Fruit fly (Drosophila melanogaster) whole organism, embryonic: ENCODE measurements around the gene Sk2.
A peak's percentile ranks its signal among the peaks of the same experiment; 100 is the strongest.

Source experiments
- Atf6 ChIP-seq: fragments of 200-800 bp; sonication (Bioruptor generic); IDR thresholded peaks from 2 replicates; pipeline ENCODE4 v1.3.6; 2022; ENCODE audit warnings: missing biosample characterization, missing genetic modification characterization
- Blimp-1 ChIP-seq: fragments of 200-800 bp; sonication (Bioruptor generic); optimal IDR thresholded peaks from 3 replicates; lab custom pipeline; 2018; ENCODE audit warnings: missing biosample characterization, missing genetic modification characterization, mild to moderate bottlenecking, moderate library complexity, missing genetic modification reagents
- BtbVII ChIP-seq: fragments of 200-800 bp; sonication (Bioruptor generic); optimal IDR thresholded peaks from 3 replicates; lab custom pipeline; 2017; ENCODE audit warnings: missing biosample characterization, mild to moderate bottlenecking, missing genetic modification characterization
- Bteb2 ChIP-seq: fragments of 200-800 bp; sonication (Bioruptor generic); optimal IDR thresholded peaks from 2 replicates; lab custom pipeline; 2016; ENCODE audit warnings: missing biosample characterization, missing genetic modification characterization
- CG10366 ChIP-seq: fragments of 200-800 bp; sonication (Bioruptor generic); IDR thresholded peaks from 2 replicates; pipeline ENCODE4 v1.3.6; 2022; ENCODE audit warnings: missing biosample characterization, missing genetic modification characterization
- CG11504 ChIP-seq: fragments of 200-800 bp; sonication (Bioruptor generic); optimal IDR thresholded peaks from 3 replicates; lab custom pipeline; 2019; ENCODE audit warnings: missing biosample characterization, mild to moderate bottlenecking, missing genetic modification characterization, moderate library complexity
- CG11695 ChIP-seq: fragments of 200-800 bp; sonication (Bioruptor generic); IDR thresholded peaks from 3 replicates; pipeline ENCODE4 v1.3.6; 2022; ENCODE audit warnings: missing biosample characterization, missing genetic modification characterization
- CG12155 ChIP-seq: fragments of 200-800 bp; sonication (Bioruptor generic); optimal IDR thresholded peaks from 3 replicates; lab custom pipeline; 2016; ENCODE audit warnings: missing biosample characterization, missing genetic modification characterization
- CG13296 ChIP-seq: fragments of 200-800 bp; sonication (Bioruptor generic); optimal IDR thresholded peaks from 3 replicates; lab custom pipeline; 2018; ENCODE audit warnings: missing biosample characterization, mild to moderate bottlenecking, missing genetic modification characterization
- CG14014 ChIP-seq: fragments of 200-800 bp; sonication (Bioruptor generic); IDR thresholded peaks from 2 replicates; pipeline ENCODE4 v1.3.6; 2022; ENCODE audit warnings: missing biosample characterization, missing genetic modification characterization
- CG15601 ChIP-seq: fragments of 200-800 bp; sonication (Bioruptor generic); optimal IDR thresholded peaks from 3 replicates; lab custom pipeline; 2019; ENCODE audit warnings: missing biosample characterization, mild to moderate bottlenecking, missing genetic modification characterization, moderate library complexity
- CG1603 ChIP-seq: fragments of 200-800 bp; sonication (Bioruptor generic); optimal IDR thresholded peaks from 2 replicates; lab custom pipeline; 2019; ENCODE audit warnings: missing biosample characterization, mild to moderate bottlenecking, missing genetic modification characterization, moderate library complexity
- CG16815 ChIP-seq: fragments of 200-800 bp; sonication (Bioruptor generic); optimal IDR thresholded peaks from 3 replicates; lab custom pipeline; 2017; ENCODE audit warnings: missing biosample characterization, mild to moderate bottlenecking, missing genetic modification characterization
- CG16863 ChIP-seq: fragments of 200-800 bp; sonication (Bioruptor generic); optimal IDR thresholded peaks from 3 replicates; lab custom pipeline; 2016; ENCODE audit warnings: missing biosample characterization, missing genetic modification characterization
- CG17328 ChIP-seq: fragments of 200-800 bp; sonication (Bioruptor generic); IDR thresholded peaks from 2 replicates; pipeline ENCODE4 v1.3.6; 2022; ENCODE audit warnings: missing biosample characterization, missing genetic modification characterization
- CG18599 ChIP-seq: fragments of 200-800 bp; sonication (Bioruptor generic); optimal IDR thresholded peaks from 3 replicates; lab custom pipeline; 2017; ENCODE audit warnings: missing biosample characterization, missing genetic modification characterization, mild to moderate bottlenecking, moderate library complexity, missing genetic modification reagents
- CG2678 ChIP-seq: fragments of 200-800 bp; sonication (Bioruptor generic); optimal IDR thresholded peaks from 3 replicates; lab custom pipeline; 2019; ENCODE audit warnings: missing biosample characterization, mild to moderate bottlenecking, missing genetic modification characterization, moderate library complexity
- CG30431 ChIP-seq: fragments of 200-800 bp; sonication (Bioruptor generic); optimal IDR thresholded peaks from 2 replicates; lab custom pipeline; 2017; ENCODE audit warnings: missing biosample characterization, missing genetic modification characterization
- CG3726 ChIP-seq: fragments of 200-800 bp; sonication (Bioruptor generic); IDR thresholded peaks from 3 replicates; pipeline ENCODE4, ENCODE4 v1.3.6; 2022; ENCODE audit warnings: missing biosample characterization, missing genetic modification characterization
- CG4707 ChIP-seq: fragments of 200-800 bp; sonication (Bioruptor generic); optimal IDR thresholded peaks from 2 replicates; lab custom pipeline; 2018; ENCODE audit warnings: missing biosample characterization, mild to moderate bottlenecking, missing genetic modification characterization, moderate library complexity
- CG6683 ChIP-seq: fragments of 200-800 bp; sonication (Bioruptor generic); optimal IDR thresholded peaks from 2 replicates; lab custom pipeline; 2017; ENCODE audit warnings: missing biosample characterization, mild to moderate bottlenecking, missing genetic modification characterization, missing genetic modification reagents
- CG9817 ChIP-seq: fragments of 200-800 bp; sonication (Bioruptor generic); optimal IDR thresholded peaks from 2 replicates; lab custom pipeline; 2018; ENCODE audit warnings: missing biosample characterization, mild to moderate bottlenecking, missing genetic modification characterization, moderate library complexity
- CG9876 ChIP-seq: fragments of 200-800 bp; sonication (Bioruptor generic); optimal IDR thresholded peaks from 2 replicates; lab custom pipeline; 2016; ENCODE audit warnings: missing biosample characterization, missing genetic modification characterization
- Elba2 ChIP-seq: fragments of 200-800 bp; sonication (Bioruptor generic); optimal IDR thresholded peaks from 3 replicates; lab custom pipeline; 2016; ENCODE audit warnings: missing biosample characterization, missing genetic modification characterization
- HLH3B ChIP-seq: fragments of 200-800 bp; sonication (Bioruptor generic); IDR thresholded peaks from 2 replicates; pipeline ENCODE4 v1.3.6; 2022; ENCODE audit warnings: missing biosample characterization, missing genetic modification characterization
- HLH4C ChIP-seq: fragments of 200-800 bp; sonication (Bioruptor generic); IDR thresholded peaks from 3 replicates; pipeline ENCODE4 v1.3.6; 2022; ENCODE audit warnings: missing biosample characterization, missing genetic modification characterization; ENCODE audit not compliant: partially characterized antibody
- Lim3 ChIP-seq: fragments of 200-800 bp; sonication (Bioruptor generic); IDR thresholded peaks from 2 replicates; pipeline ENCODE4 v1.3.6; 2022; ENCODE audit warnings: missing biosample characterization, missing genetic modification characterization
- Med ChIP-seq: fragments of 200-800 bp; sonication (Bioruptor generic); peaks from one replicate; lab custom pipeline; 2016; ENCODE audit warnings: missing biosample characterization, missing genetic modification characterization, mild to moderate bottlenecking, inconsistent platforms, moderate library complexity
- Opbp ChIP-seq: fragments of 200-800 bp; sonication (Bioruptor generic); IDR thresholded peaks from 3 replicates; pipeline ENCODE4 v1.3.6; 2022; ENCODE audit warnings: missing biosample characterization, missing genetic modification characterization; ENCODE audit not compliant: partially characterized antibody
- Pdp1 ChIP-seq, 2 experiments: fragments of 200-800 bp; sonication (Bioruptor generic); optimal IDR thresholded peaks; 3 replicates each; lab custom pipeline; 2016; ENCODE audit warnings: missing biosample characterization in 2 of 2, missing genetic modification characterization in 2 of 2, mild to moderate bottlenecking in 1 of 2, moderate library complexity in 1 of 2
- TFAM ChIP-seq: fragments of 200-800 bp; sonication (Bioruptor generic); optimal IDR thresholded peaks from 2 replicates; lab custom pipeline; 2017; ENCODE audit warnings: missing biosample characterization, missing genetic modification characterization, inconsistent platforms
- Taf1 ChIP-seq: fragments of 200-800 bp; sonication (Bioruptor generic); IDR thresholded peaks from 2 replicates; pipeline ENCODE4 v1.3.6; 2022; ENCODE audit warnings: missing biosample characterization, missing genetic modification characterization
- bigmax ChIP-seq: fragments of 200-800 bp; sonication (Bioruptor generic); optimal IDR thresholded peaks from 2 replicates; lab custom pipeline; 2018; ENCODE audit warnings: missing biosample characterization, mild to moderate bottlenecking, missing genetic modification characterization
- crc ChIP-seq: fragments of 200-800 bp; sonication (Bioruptor generic); optimal IDR thresholded peaks from 2 replicates; lab custom pipeline; 2016; ENCODE audit warnings: missing biosample characterization, missing genetic modification characterization
- fd3F ChIP-seq: fragments of 200-800 bp; sonication (Bioruptor generic); optimal IDR thresholded peaks from 2 replicates; lab custom pipeline; 2018; ENCODE audit warnings: missing biosample characterization, mild to moderate bottlenecking, missing genetic modification characterization, moderate library complexity
- gsb-n ChIP-seq: fragments of 200-800 bp; sonication (Bioruptor generic); optimal IDR thresholded peaks from 3 replicates; lab custom pipeline; 2018; ENCODE audit warnings: missing biosample characterization, mild to moderate bottlenecking, missing genetic modification characterization
- ind ChIP-seq: fragments of 200-800 bp; sonication (Bioruptor generic); optimal IDR thresholded peaks from 3 replicates; lab custom pipeline; 2016; ENCODE audit warnings: missing biosample characterization, missing genetic modification characterization
- mld ChIP-seq: fragments of 200-800 bp; sonication (Bioruptor generic); IDR thresholded peaks from 3 replicates; pipeline ENCODE4 v1.3.6; 2022; ENCODE audit warnings: missing biosample characterization, missing genetic modification characterization; ENCODE audit not compliant: partially characterized antibody
- nau ChIP-seq: fragments of 200-800 bp; sonication (Bioruptor generic); optimal IDR thresholded peaks from 3 replicates; lab custom pipeline; 2017; ENCODE audit warnings: missing biosample characterization, mild to moderate bottlenecking, missing genetic modification characterization, missing genetic modification reagents
- otp ChIP-seq: fragments of 200-800 bp; sonication (Bioruptor generic); IDR thresholded peaks from 3 replicates; pipeline ENCODE4, ENCODE4 v1.3.6; 2022; ENCODE audit warnings: missing biosample characterization, missing genetic modification characterization
- prd ChIP-seq, 3 experiments: fragments of >200 bp in 2 of 3; fragments of 200-800 bp in 1 of 3; sonication (Bioruptor generic) in 1 of 3; optimal IDR thresholded peaks in 2 of 3; IDR thresholded peaks in 1 of 3; 2 replicates in 2 of 3; 3 replicates in 1 of 3; pipeline versions ENCODE4 v1.3.6 to Lab custom; 2017 to 2022; ENCODE audit warnings: missing biosample characterization in 1 of 3, missing genetic modification characterization in 1 of 3
- sc ChIP-seq, 3 experiments: fragments of >200 bp in 2 of 3; fragments of 200-800 bp in 1 of 3; sonication (Bioruptor generic) in 1 of 3; optimal IDR thresholded peaks; 2 replicates in 2 of 3; 3 replicates in 1 of 3; lab custom pipeline; 2017; ENCODE audit warnings: mild to moderate bottlenecking in 1 of 3, missing biosample characterization in 1 of 3, missing genetic modification characterization in 1 of 3, missing genetic modification reagents in 1 of 3
- schlank ChIP-seq: fragments of 200-800 bp; sonication (Bioruptor generic); optimal IDR thresholded peaks from 2 replicates; lab custom pipeline; 2018; ENCODE audit warnings: missing biosample characterization, mild to moderate bottlenecking, missing genetic modification characterization
- tll ChIP-seq, 2 experiments: fragments of 200-800 bp in 1 of 2; fragments of >200 bp in 1 of 2; sonication (Bioruptor generic) in 1 of 2; optimal IDR thresholded peaks; 2 replicates each; lab custom pipeline; 2017 to 2019; ENCODE audit warnings: missing biosample characterization in 2 of 2, missing genetic modification characterization in 2 of 2, mild to moderate bottlenecking in 1 of 2, moderate library complexity in 1 of 2
- tx ChIP-seq: fragments of 200-800 bp; sonication (Bioruptor generic); optimal IDR thresholded peaks from 2 replicates; lab custom pipeline; 2016; ENCODE audit warnings: missing biosample characterization, missing genetic modification characterization
- vfl ChIP-seq: fragments of 200-800 bp; sonication (Bioruptor generic); optimal IDR thresholded peaks from 2 replicates; lab custom pipeline; 2016; ENCODE audit warnings: missing biosample characterization, missing genetic modification characterization

Gene Sk2

dm6 chr3L:3042150-3043049 is 4.5 kb upstream of the Sk2 start, which contains the start of gene Prx4 (continued):
- TF ChIP-seq CG10366 (GFP tag; lab: Robert Waterston, UW) (peak; percentile 81), mld (GFP tag; lab: Robert Waterston, UW) (no peak), CG16815 (GFP tag; lab: Kevin White, UChicago) (peak; percentile 58), TFAM (no peak), gsb-n (peak; percentile 72), HLH3B (GFP tag; lab: Robert Waterston, UW) (peak; percentile 69), CG13296 (peak; percentile 59), vfl (GFP tag; lab: Kevin White, UChicago) (peak; percentile 36), CG11504 (tag; lab: Kevin White, UChicago) (peak; percentile 76), fd3F (GFP tag; lab: Kevin White, UChicago) (peak; percentile 56), BtbVII (GFP tag; lab: Kevin White, UChicago) (peak; percentile 66), CG6683 (GFP tag; lab: Kevin White, UChicago) (peak; percentile 48), CG1603 (tag; lab: Kevin White, UChicago) (peak; percentile 60), Blimp-1 (GFP tag; lab: Kevin White, UChicago) (peak; percentile 73), sc (optimal IDR thresholded peaks at IDR 0.05; lab: Kevin White, UChicago) (no peak), sc (GFP tag; optimal IDR thresholded peaks at IDR 0.05; lab: Kevin White, UChicago) (peak; percentile 17), CG14014 (GFP tag; lab: Robert Waterston, UW) (peak; percentile 78), tll (GFP tag; optimal IDR thresholded peaks at IDR 0.05; lab: Kevin White, UChicago) (no peak), Elba2 (GFP tag; lab: Kevin White, UChicago) (no peak), Bteb2 (peak; percentile 20), CG2678 (tag; lab: Kevin White, UChicago) (peak; percentile 82), tx (GFP tag; lab: Kevin White, UChicago) (no peak), CG9876 (no peak), CG15601 (tag; lab: Kevin White, UChicago) (peak; percentile 62), CG3726 (GFP tag; lab: Robert Waterston, UW) (peak; percentile 71; the same call in 2 of the 3 replicates), CG17328 (GFP tag; lab: Robert Waterston, UW) (peak; percentile 71), Taf1 (GFP tag; lab: Robert Waterston, UW) (peak; percentile 62), bigmax (GFP tag; lab: Kevin White, UChicago) (no peak), CG4707 (GFP tag; lab: Kevin White, UChicago) (peak; percentile 39), Opbp (GFP tag; lab: Robert Waterston, UW) (no peak), CG9817 (tag; lab: Kevin White, UChicago) (peak; percentile 64), Med (GFP tag; lab: Kevin White, UChicago) (peak; percentile 81), ind (GFP tag; lab: Kevin White, UChicago) (peak; percentile 59), CG30431 (peak; percentile 38), CG11695 (GFP tag; lab: Robert Waterston, UW) (peak; percentile 68), HLH4C (GFP tag; lab: Robert Waterston, UW) (no peak), crc (GFP tag; lab: Kevin White, UChicago) (no peak), Pdp1 (GFP tag; optimal IDR thresholded peaks at IDR 0.05; lab: Kevin White, UChicago) (peak; percentile 46 to 63), CG16863 (GFP tag; lab: Kevin White, UChicago) (no peak), CG12155 (GFP tag; lab: Kevin White, UChicago) (peak; percentile 66), CG18599 (GFP tag; lab: Kevin White, UChicago) (peak; percentile 81), Atf6 (peak; percentile 66; the same call in 1 of the 2 replicates), nau (GFP tag; lab: Kevin White, UChicago) (peak; percentile 65), prd (optimal IDR thresholded peaks at IDR 0.05; lab: Kevin White, UChicago) (no peak), prd (GFP tag; IDR thresholded peaks at IDR 0.05; lab: Robert Waterston, UW) (peak; percentile 79), Lim3 (no peak), schlank (tag; lab: Kevin White, UChicago) (peak; percentile 33), otp (GFP tag; lab: Robert Waterston, UW) (peak; percentile 59; the same call in 1 of the 3 replicates)
